Worm (Caenorhabditis elegans): ENCODE data around the gene ire-1.

ce11 chrII:8112063-8112462 lies 12.6 kb downstream of the ire-1 start, which contains the start of gene lron-4:
- TF ChIP-seq lin-13 (GFP tag; optimal IDR thresholded peaks at IDR 0.05) (no peak), mep-1 (tag; optimal IDR thresholded peaks at IDR 0.05) (no peak), ces-1 (GFP tag; optimal IDR thresholded peaks at IDR 0.05) (no peak)
